Worm (Caenorhabditis elegans) whole organism, early embryonic: ENCODE results near the gene nhr-145.

Source experiments
- B0310.2 ChIP-seq: sonication (generic microtip); optimal IDR thresholded peaks from 2 replicates; lab custom pipeline; 2016; ENCODE audit warnings: mild to moderate bottlenecking, missing genetic modification characterization, missing compliant biosample characterization
- F13C5.2 ChIP-seq: sonication (generic microtip); optimal IDR thresholded peaks from 2 replicates; lab custom pipeline; 2017; ENCODE audit warnings: mild to moderate bottlenecking, missing genetic modification characterization, inconsistent platforms, missing compliant biosample characterization
- aly-1 ChIP-seq: sonication (generic microtip); optimal IDR thresholded peaks from 2 replicates; lab custom pipeline; 2016; ENCODE audit warnings: missing genetic modification characterization, missing compliant biosample characterization
- ama-1 ChIP-seq: fragments of 150-350 bp; optimal IDR thresholded peaks from 2 replicates; lab custom pipeline; 2014
- ceh-13 ChIP-seq: fragments of 200-800 bp; sonication (Bioruptor generic); optimal IDR thresholded peaks from 2 replicates; lab custom pipeline; 2018; ENCODE audit warnings: mild to moderate bottlenecking, missing genetic modification characterization, missing compliant biosample characterization
- ceh-36 ChIP-seq: sonication (generic microtip); optimal IDR thresholded peaks from 2 replicates; lab custom pipeline; 2016; ENCODE audit warnings: missing genetic modification characterization, inconsistent platforms, missing compliant biosample characterization
- ets-7 ChIP-seq: sonication (generic microtip); optimal IDR thresholded peaks from 2 replicates; lab custom pipeline; 2016; ENCODE audit warnings: missing genotype, missing genetic modification characterization, missing compliant biosample characterization
- flt-1 ChIP-seq: fragments of 200-800 bp; sonication (Bioruptor generic); IDR thresholded peaks from 2 replicates; pipeline ENCODE4 v1.3.6; 2022; ENCODE audit warnings: missing genetic modification characterization, missing compliant biosample characterization
- hmbx-1 ChIP-seq: sonication (generic microtip); optimal IDR thresholded peaks from 2 replicates; lab custom pipeline; 2016; ENCODE audit warnings: mild to moderate bottlenecking, missing genetic modification characterization, missing compliant biosample characterization
- hmg-4 ChIP-seq: fragments of 200-800 bp; sonication (Bioruptor generic); optimal IDR thresholded peaks from 2 replicates; lab custom pipeline; 2018; ENCODE audit warnings: mild to moderate bottlenecking, missing genetic modification characterization, missing compliant biosample characterization
- hnd-1 ChIP-seq: sonication (generic microtip); optimal IDR thresholded peaks from 2 replicates; lab custom pipeline; 2016; ENCODE audit warnings: missing genetic modification characterization, missing compliant biosample characterization
- pes-1 ChIP-seq: fragments of 200-800 bp; sonication (Bioruptor generic); IDR thresholded peaks from 2 replicates; pipeline ENCODE4 v1.3.6; 2022; ENCODE audit warnings: missing genetic modification reagents, missing genetic modification characterization, missing compliant biosample characterization
- scrt-1 ChIP-seq: fragments of 200-800 bp; sonication (Bioruptor generic); IDR thresholded peaks from 2 replicates; pipeline ENCODE4 v1.3.6; 2022; ENCODE audit warnings: missing genetic modification characterization, missing compliant biosample characterization
- sea-1 ChIP-seq: fragments of 200-800 bp; sonication (Bioruptor generic); conservative IDR thresholded peaks from 2 replicates; pipeline ENCODE4 v1.3.6; 2022; ENCODE audit warnings: missing genetic modification characterization, missing compliant biosample characterization
- tbx-11 ChIP-seq: fragments of 200-800 bp; sonication (Bioruptor generic); IDR thresholded peaks from 2 replicates; pipeline ENCODE4 v1.3.6; 2022; ENCODE audit warnings: missing genetic modification characterization, missing compliant biosample characterization
- tbx-37 ChIP-seq: fragments of 200-800 bp; sonication (Bioruptor generic); conservative IDR thresholded peaks from 2 replicates; pipeline ENCODE4 v1.3.6; 2022; ENCODE audit warnings: missing genetic modification reagents, missing genetic modification characterization, missing compliant biosample characterization
- tra-4 ChIP-seq: sonication (generic microtip); optimal IDR thresholded peaks from 2 replicates; lab custom pipeline; 2017; ENCODE audit warnings: missing genetic modification characterization, missing compliant biosample characterization

nhr-145 gene

ce11 chrV:19051425-19051824 is 36.1 kb upstream of the nhr-145 start:
- TF ChIP-seq B0310.2 (tag; lab: Kevin White, UChicago) (no peak), scrt-1 (no peak), sea-1 (GFP tag; lab: Robert Waterston, UW) (no peak), ets-7 (no peak), hnd-1 (tag; lab: Kevin White, UChicago) (no peak), tbx-37 (GFP tag; lab: Robert Waterston, UW) (no peak), pes-1 (no peak), hmg-4 (no peak)

- no peak for TF ChIP-seq flt-1 (GFP tag; lab: Robert Waterston, UW)
- no peak for TF ChIP-seq F13C5.2
- TF ChIP-seq ama-1 (lab: Kevin White, UChicago), result no peak
- no peak for TF ChIP-seq aly-1
- no peak for TF ChIP-seq hmbx-1 (tag; lab: Kevin White, UChicago)
- no peak for TF ChIP-seq ets-7
- TF ChIP-seq ceh-13, result no peak
- no peak for TF ChIP-seq hmg-4
- no peak for TF ChIP-seq B0310.2 (tag; lab: Kevin White, UChicago)
- TF ChIP-seq sea-1 (GFP tag; lab: Robert Waterston, UW), result no peak
- TF ChIP-seq hnd-1 (tag; lab: Kevin White, UChicago), result no peak
- TF ChIP-seq tbx-37 (GFP tag; lab: Robert Waterston, UW), result no peak
- TF ChIP-seq ceh-36 (tag; lab: Kevin White, UChicago), result no peak
- no peak for TF ChIP-seq tbx-11 (GFP tag; lab: Robert Waterston, UW)
- no peak for TF ChIP-seq scrt-1
- TF ChIP-seq pes-1, result no peak
Measured at ce11 chrV:19053281-19053680, 34.2 kb upstream of the nhr-145 start.

ce11 chrV:19057602-19058001 is 29.9 kb upstream of the nhr-145 start:
- no peak for TF ChIP-seq tra-4 (tag; lab: Kevin White, UChicago)

- TF ChIP-seq ceh-36 (tag; lab: Kevin White, UChicago) (no peak), hnd-1 (tag; lab: Kevin White, UChicago) (no peak), hmbx-1 (tag; lab: Kevin White, UChicago) (no peak), B0310.2 (tag; lab: Kevin White, UChicago) (no peak), ets-7 (no peak), tbx-37 (GFP tag; lab: Robert Waterston, UW) (no peak), F13C5.2 (no peak), tbx-11 (GFP tag; lab: Robert Waterston, UW) (no peak), ama-1 (lab: Kevin White, UChicago) (no peak), sea-1 (GFP tag; lab: Robert Waterston, UW) (no peak), flt-1 (GFP tag; lab: Robert Waterston, UW) (no peak), ceh-13 (no peak), aly-1 (no peak), pes-1 (no peak), hmg-4 (no peak), tra-4 (tag; lab: Kevin White, UChicago) (no peak), scrt-1 (no peak)
Measured at ce11 chrV:19058086-19058485, 29.4 kb upstream of the nhr-145 start.

- TF ChIP-seq aly-1 (no peak), hmg-4 (no peak), sea-1 (GFP tag; lab: Robert Waterston, UW) (no peak), tbx-11 (GFP tag; lab: Robert Waterston, UW) (no peak), hmbx-1 (tag; lab: Kevin White, UChicago) (no peak), B0310.2 (tag; lab: Kevin White, UChicago) (no peak), tra-4 (tag; lab: Kevin White, UChicago) (no peak), ets-7 (no peak)
Measured at ce11 chrV:19059873-19060272, 27.6 kb upstream of the nhr-145 start, which contains the start of gene twk-46. Gene twk-46, plus strand, starts transcription at chrV:19060173.

ce11 chrV:19063326-19063725 is 24.2 kb upstream of the nhr-145 start:
- TF ChIP-seq ceh-36 (tag; lab: Kevin White, UChicago), result no peak
- no peak for TF ChIP-seq ceh-13

- no peak for TF ChIP-seq flt-1 (GFP tag; lab: Robert Waterston, UW)
- no peak for TF ChIP-seq ama-1 (lab: Kevin White, UChicago)
- no peak for TF ChIP-seq tbx-11 (GFP tag; lab: Robert Waterston, UW)
- no peak for TF ChIP-seq pes-1
- TF ChIP-seq F13C5.2, result no peak
- no peak for TF ChIP-seq hmbx-1 (tag; lab: Kevin White, UChicago)
- TF ChIP-seq scrt-1, result no peak
- no peak for TF ChIP-seq ceh-13
- no peak for TF ChIP-seq sea-1 (GFP tag; lab: Robert Waterston, UW)
- no peak for TF ChIP-seq tbx-37 (GFP tag; lab: Robert Waterston, UW)
Measured at ce11 chrV:19068888-19069287, 18.6 kb upstream of the nhr-145 start.

ce11 chrV:19073169-19073568 is 14.4 kb upstream of the nhr-145 start:
- TF ChIP-seq pes-1, result no peak
- no peak for TF ChIP-seq ets-7
- no peak for TF ChIP-seq ama-1 (lab: Kevin White, UChicago)
- TF ChIP-seq ceh-13, result no peak
- no peak for TF ChIP-seq tbx-11 (GFP tag; lab: Robert Waterston, UW)
- TF ChIP-seq B0310.2 (tag; lab: Kevin White, UChicago), result no peak
- no peak for TF ChIP-seq tra-4 (tag; lab: Kevin White, UChicago)
- TF ChIP-seq scrt-1, result no peak
- no peak for TF ChIP-seq hnd-1 (tag; lab: Kevin White, UChicago)
- TF ChIP-seq hmbx-1 (tag; lab: Kevin White, UChicago), result no peak
- no peak for TF ChIP-seq hmg-4
- no peak for TF ChIP-seq aly-1
- no peak for TF ChIP-seq tbx-37 (GFP tag; lab: Robert Waterston, UW)
- TF ChIP-seq flt-1 (GFP tag; lab: Robert Waterston, UW), result no peak

ce11 chrV:19076835-19077234 is 10.7 kb upstream of the nhr-145 start:
- TF ChIP-seq hmbx-1 (tag; lab: Kevin White, UChicago), result no peak
- TF ChIP-seq ama-1 (lab: Kevin White, UChicago), result no peak
- TF ChIP-seq scrt-1, result no peak
- no peak for TF ChIP-seq ceh-36 (tag; lab: Kevin White, UChicago)
- TF ChIP-seq tbx-37 (GFP tag; lab: Robert Waterston, UW), result no peak
- TF ChIP-seq aly-1, result no peak
- no peak for TF ChIP-seq flt-1 (GFP tag; lab: Robert Waterston, UW)
- TF ChIP-seq hmg-4, result no peak
- no peak for TF ChIP-seq F13C5.2
- TF ChIP-seq sea-1 (GFP tag; lab: Robert Waterston, UW), result no peak
- TF ChIP-seq hnd-1 (tag; lab: Kevin White, UChicago), result no peak
- no peak for TF ChIP-seq pes-1
- no peak for TF ChIP-seq tra-4 (tag; lab: Kevin White, UChicago)
- no peak for TF ChIP-seq B0310.2 (tag; lab: Kevin White, UChicago)
- TF ChIP-seq ets-7, result no peak
- TF ChIP-seq ceh-13, result no peak
- TF ChIP-seq tbx-11 (GFP tag; lab: Robert Waterston, UW), result no peak
